Fruit fly (Drosophila melanogaster) whole organism, embryonic: ENCODE measurements around the gene Papss.

Experiments
- ATbp ChIP-seq: fragments of 200-800 bp; sonication (Bioruptor generic); optimal IDR thresholded peaks from 2 replicates; lab custom pipeline; 2017; ENCODE audit warnings: missing biosample characterization, mild to moderate bottlenecking, missing genetic modification characterization, missing genetic modification reagents
- Adf1 ChIP-seq: fragments of 200-800 bp; sonication (Bioruptor generic); IDR thresholded peaks from 2 replicates; pipeline ENCODE4 v1.3.6; 2022; ENCODE audit warnings: missing biosample characterization, missing genetic modification characterization
- B-H2 ChIP-seq: fragments of 200-800 bp; sonication (Bioruptor generic); optimal IDR thresholded peaks from 2 replicates; lab custom pipeline; 2018; ENCODE audit warnings: missing biosample characterization, mild to moderate bottlenecking, missing genetic modification characterization
- Bgb ChIP-seq: fragments of 200-800 bp; sonication (Bioruptor generic); IDR thresholded peaks from 2 replicates; pipeline ENCODE4 v1.3.6; 2022; ENCODE audit warnings: missing biosample characterization, missing genetic modification characterization; ENCODE audit not compliant: partially characterized antibody
- CG11456 ChIP-seq: fragments of 200-800 bp; sonication (Bioruptor generic); IDR thresholded peaks from 3 replicates; pipeline ENCODE4 v1.3.6; 2022; ENCODE audit warnings: missing biosample characterization, missing genetic modification characterization
- CG14014 ChIP-seq: fragments of 200-800 bp; sonication (Bioruptor generic); IDR thresholded peaks from 2 replicates; pipeline ENCODE4 v1.3.6; 2022; ENCODE audit warnings: missing biosample characterization, missing genetic modification characterization
- CG14860 ChIP-seq: fragments of 200-800 bp; sonication (Bioruptor generic); IDR thresholded peaks from 3 replicates; pipeline ENCODE4 v1.3.6; 2022; ENCODE audit warnings: missing biosample characterization, missing genetic modification characterization; ENCODE audit not compliant: partially characterized antibody
- CG15514 ChIP-seq: fragments of 200-800 bp; sonication (Bioruptor generic); optimal IDR thresholded peaks from 3 replicates; lab custom pipeline; 2017; ENCODE audit warnings: missing biosample characterization, missing genetic modification characterization, mild to moderate bottlenecking, moderate library complexity, missing genetic modification reagents
- CG1647 ChIP-seq: fragments of 200-800 bp; sonication (Bioruptor generic); optimal IDR thresholded peaks from 3 replicates; lab custom pipeline; 2016; ENCODE audit warnings: missing biosample characterization, missing genetic modification characterization
- CG18599 ChIP-seq: fragments of 200-800 bp; sonication (Bioruptor generic); optimal IDR thresholded peaks from 3 replicates; lab custom pipeline; 2017; ENCODE audit warnings: missing biosample characterization, missing genetic modification characterization, mild to moderate bottlenecking, moderate library complexity, missing genetic modification reagents
- CG32532 ChIP-seq: fragments of 200-800 bp; sonication (Bioruptor generic); IDR thresholded peaks from 2 replicates; pipeline ENCODE4 v1.3.6; 2022; ENCODE audit warnings: missing biosample characterization, missing genetic modification characterization
- CG34422 ChIP-seq: fragments of 200-800 bp; sonication (Bioruptor generic); IDR thresholded peaks from 3 replicates; pipeline ENCODE4 v1.3.6; 2022; ENCODE audit warnings: missing biosample characterization, missing genetic modification characterization
- CG4424 ChIP-seq: fragments of 200-800 bp; sonication (Bioruptor generic); optimal IDR thresholded peaks from 3 replicates; lab custom pipeline; 2016; ENCODE audit warnings: missing biosample characterization, missing genetic modification characterization
- CG6175 ChIP-seq: fragments of 200-800 bp; sonication (Bioruptor generic); IDR thresholded peaks from 3 replicates; pipeline ENCODE4 v1.3.6; 2022; ENCODE audit warnings: missing biosample characterization, missing genetic modification characterization
- CG7963 ChIP-seq: fragments of 200-800 bp; sonication (Bioruptor generic); IDR thresholded peaks from 3 replicates; pipeline ENCODE4 v1.3.6; 2022; ENCODE audit warnings: missing biosample characterization, missing genetic modification characterization; ENCODE audit not compliant: partially characterized antibody
- CG8290 ChIP-seq, 3 experiments: fragments of 200-800 bp; sonication (Bioruptor generic); optimal IDR thresholded peaks; 2 replicates each; lab custom pipeline; 2016 to 2019; ENCODE audit warnings: missing biosample characterization in 3 of 3, missing genetic modification characterization in 3 of 3, mild to moderate bottlenecking in 2 of 3, moderate library complexity in 1 of 3
- CG9437 ChIP-seq: fragments of 200-800 bp; sonication (Bioruptor generic); optimal IDR thresholded peaks from 2 replicates; lab custom pipeline; 2018; ENCODE audit warnings: missing biosample characterization, mild to moderate bottlenecking, missing genetic modification characterization
- CG9797 ChIP-seq: fragments of 200-800 bp; sonication (Bioruptor generic); optimal IDR thresholded peaks from 3 replicates; lab custom pipeline; 2018; ENCODE audit warnings: missing biosample characterization, mild to moderate bottlenecking, missing genetic modification characterization
- CHES-1-like ChIP-seq: fragments of 200-800 bp; sonication (Bioruptor generic); optimal IDR thresholded peaks from 2 replicates; lab custom pipeline; 2016; ENCODE audit warnings: missing biosample characterization, missing genetic modification characterization
- D ChIP-seq, 2 experiments: fragments of 200-800 bp in 1 of 2; fragments of >200 bp in 1 of 2; sonication (Bioruptor generic) in 1 of 2; optimal IDR thresholded peaks; 2 replicates in 1 of 2; 3 replicates in 1 of 2; lab custom pipeline; 2017; ENCODE audit warnings: mild to moderate bottlenecking in 1 of 2, missing biosample characterization in 1 of 2, missing genetic modification characterization in 1 of 2, missing genetic modification reagents in 1 of 2
- Deaf1 ChIP-seq: fragments of 200-800 bp; optimal IDR thresholded peaks from 3 replicates; lab custom pipeline; 2019; ENCODE audit warnings: missing biosample characterization, mild to moderate bottlenecking, missing genetic modification characterization, moderate library complexity
- Elba2 ChIP-seq: fragments of 200-800 bp; sonication (Bioruptor generic); optimal IDR thresholded peaks from 3 replicates; lab custom pipeline; 2016; ENCODE audit warnings: missing biosample characterization, missing genetic modification characterization
- Fer2 ChIP-seq: fragments of 200-800 bp; sonication (Bioruptor generic); optimal IDR thresholded peaks from 2 replicates; lab custom pipeline; 2018; ENCODE audit warnings: missing biosample characterization, mild to moderate bottlenecking, missing genetic modification characterization, moderate library complexity
- HmgZ ChIP-seq: fragments of 200-800 bp; sonication (Bioruptor generic); optimal IDR thresholded peaks from 2 replicates; lab custom pipeline; 2018; ENCODE audit warnings: missing biosample characterization, mild to moderate bottlenecking, missing genetic modification characterization
- Med ChIP-seq: fragments of 200-800 bp; sonication (Bioruptor generic); peaks from one replicate; lab custom pipeline; 2016; ENCODE audit warnings: missing biosample characterization, missing genetic modification characterization, mild to moderate bottlenecking, inconsistent platforms, moderate library complexity
- Nf-YC ChIP-seq: fragments of 200-800 bp; optimal IDR thresholded peaks from 3 replicates; lab custom pipeline; 2019; ENCODE audit warnings: missing biosample characterization, mild to moderate bottlenecking, missing genetic modification characterization, moderate library complexity
- Stat92E ChIP-seq, 3 experiments: fragments of >200 bp in 2 of 3; fragments of 200-800 bp in 1 of 3; sonication (Bioruptor generic) in 1 of 3; optimal IDR thresholded peaks; 2 replicates each; lab custom pipeline; 2017 to 2019; ENCODE audit warnings: missing biosample characterization in 3 of 3, missing genetic modification characterization in 3 of 3, mild to moderate bottlenecking in 1 of 3, moderate library complexity in 1 of 3
- Taf1 ChIP-seq: fragments of 200-800 bp; sonication (Bioruptor generic); IDR thresholded peaks from 2 replicates; pipeline ENCODE4 v1.3.6; 2022; ENCODE audit warnings: missing biosample characterization, missing genetic modification characterization
- aop ChIP-seq: fragments of 200-800 bp; sonication (Bioruptor generic); IDR thresholded peaks from 2 replicates; pipeline ENCODE4 v1.3.6; 2022; ENCODE audit warnings: missing biosample characterization, missing genetic modification characterization
- ash1 ChIP-seq: fragments of 200-800 bp; sonication (Bioruptor generic); optimal IDR thresholded peaks from 2 replicates; lab custom pipeline; 2018; ENCODE audit warnings: missing biosample characterization, mild to moderate bottlenecking, missing genetic modification characterization
- cas ChIP-seq: fragments of 200-800 bp; sonication (Bioruptor generic); IDR thresholded peaks from 2 replicates; pipeline ENCODE4 v1.3.6; 2022; ENCODE audit warnings: missing biosample characterization, missing genetic modification characterization
- chinmo ChIP-seq: fragments of 200-800 bp; sonication (Bioruptor generic); IDR thresholded peaks from 4 replicates; pipeline ENCODE4 v1.3.6; 2022; ENCODE audit warnings: missing biosample characterization, missing genetic modification characterization; ENCODE audit not compliant: partially characterized antibody
- gsb ChIP-seq: fragments of 200-800 bp; sonication (Bioruptor generic); IDR thresholded peaks from 2 replicates; pipeline ENCODE4 v1.3.6; 2022; ENCODE audit warnings: missing biosample characterization, missing genetic modification characterization
- lov ChIP-seq, 2 experiments: fragments of 200-800 bp in 1 of 2; fragments of >200 bp in 1 of 2; sonication (Bioruptor generic) in 1 of 2; IDR thresholded peaks in 1 of 2; optimal IDR thresholded peaks in 1 of 2; 2 replicates in 1 of 2; 3 replicates in 1 of 2; pipeline versions ENCODE4 v1.3.6 to Lab custom; 2017 to 2022; ENCODE audit warnings: missing biosample characterization in 1 of 2, missing genetic modification characterization in 1 of 2
- mirr ChIP-seq: fragments of 200-800 bp; sonication (Bioruptor generic); optimal IDR thresholded peaks from 3 replicates; lab custom pipeline; 2018; ENCODE audit warnings: missing biosample characterization, mild to moderate bottlenecking, missing genetic modification characterization
- pzg ChIP-seq: fragments of 200-800 bp; sonication (Bioruptor generic); optimal IDR thresholded peaks from 3 replicates; lab custom pipeline; 2018; ENCODE audit warnings: missing biosample characterization, mild to moderate bottlenecking, missing genetic modification characterization, moderate library complexity
- repo ChIP-seq: fragments of 200-800 bp; sonication (Bioruptor generic); optimal IDR thresholded peaks from 2 replicates; lab custom pipeline; 2016; ENCODE audit warnings: missing biosample characterization, missing genetic modification characterization
- sens ChIP-seq: fragments of 200-800 bp; sonication (Bioruptor generic); peaks from one replicate; lab custom pipeline; 2016; ENCODE audit warnings: missing biosample characterization, missing genetic modification characterization
- sob ChIP-seq: fragments of 200-800 bp; sonication (Bioruptor generic); IDR thresholded peaks from 2 replicates; pipeline ENCODE4 v1.3.6; 2022; ENCODE audit warnings: missing biosample characterization, missing genetic modification characterization
- sqz ChIP-seq: fragments of 200-800 bp; sonication (Bioruptor generic); optimal IDR thresholded peaks from 3 replicates; lab custom pipeline; 2018; ENCODE audit warnings: missing biosample characterization, mild to moderate bottlenecking, missing genetic modification characterization
- vvl ChIP-seq: fragments of 200-800 bp; sonication (Bioruptor generic); IDR thresholded peaks from 2 replicates; pipeline ENCODE4 v1.3.6; 2022; ENCODE audit warnings: missing biosample characterization, missing genetic modification characterization

Papss gene

dm6 chr3L:19807103-19807502 is 38.0 kb upstream of the Papss start, which contains the start of the genes CG14104 and Kap-alpha1 (continued):
- TF ChIP-seq CHES-1-like (GFP tag; lab: Kevin White, UChicago): peak; percentile 23
- TF ChIP-seq CG7963 (GFP tag; lab: Robert Waterston, UW): 0 out of 3 replicates have a peak, but pooled peaks have one; percentile 23
- TF ChIP-seq D (optimal IDR thresholded peaks at IDR 0.05; lab: Kevin White, UChicago): peak; percentile 43
- no peak for TF ChIP-seq D (GFP tag; optimal IDR thresholded peaks at IDR 0.05; lab: Kevin White, UChicago)
- no peak for TF ChIP-seq Adf1 (GFP tag; lab: Robert Waterston, UW)
- no peak for TF ChIP-seq ash1 (GFP tag; lab: Kevin White, UChicago)
- no peak for TF ChIP-seq sqz (GFP tag; lab: Kevin White, UChicago)
- TF ChIP-seq pzg (GFP tag; lab: Kevin White, UChicago): peak; percentile 55
- no peak for TF ChIP-seq CG11456 (GFP tag; lab: Robert Waterston, UW)
- TF ChIP-seq CG14860 (GFP tag; lab: Robert Waterston, UW): peak; percentile 57
- TF ChIP-seq Stat92E (GFP tag; optimal IDR thresholded peaks at IDR 0.05; lab: Kevin White, UChicago): peak in 1 of 3 experiments; percentile 8
- peak; percentile 15 for TF ChIP-seq HmgZ (tag; lab: Kevin White, UChicago)

- peak; percentile 24 for TF ChIP-seq sens (GFP tag; lab: Kevin White, UChicago)
- no peak for TF ChIP-seq B-H2 (GFP tag; lab: Kevin White, UChicago)
- no peak for TF ChIP-seq CG6175 (GFP tag; lab: Robert Waterston, UW)
- TF ChIP-seq CG15514 (GFP tag; lab: Kevin White, UChicago): peak; percentile 91
- 0 out of 3 replicates have a peak, but pooled peaks have one; percentile 2 for TF ChIP-seq CG34422 (GFP tag; lab: Robert Waterston, UW)
- TF ChIP-seq, all 482 proteins: peak for 3
Measured at dm6 chr3L:19807521-19807920, 37.6 kb upstream of the Papss start.

dm6 chr3L:19812491-19812890 is 32.6 kb upstream of the Papss start:
- 0 out of 4 replicates have a peak, but pooled peaks have one; percentile 58 for TF ChIP-seq chinmo (GFP tag; lab: Robert Waterston, UW)
- TF ChIP-seq CG8290 (GFP tag; optimal IDR thresholded peaks at IDR 0.05; lab: Kevin White, UChicago): no peak
- no peak for TF ChIP-seq CG8290 (tag; optimal IDR thresholded peaks at IDR 0.05; lab: Kevin White, UChicago)
- peak; percentile 58 for TF ChIP-seq vvl (GFP tag; lab: Robert Waterston, UW)
- peak; percentile 34 for TF ChIP-seq Elba2
- no peak for TF ChIP-seq Deaf1

dm6 chr3L:19813075-19813903 is 31.8 kb upstream of the Papss start, which contains the start of gene Cyp305a1:
Gene Cyp305a1 (minus strand): TSS chr3L:19813339.
- TF ChIP-seq CG32532 (GFP tag; lab: Robert Waterston, UW): peak; percentile 10; the same call in 1 of the 2 replicates
- peak; percentile 79 for TF ChIP-seq Med
- TF ChIP-seq CG1647: no peak
- peak; percentile 6 for TF ChIP-seq Fer2
- no peak for TF ChIP-seq CG9797 (GFP tag; lab: Kevin White, UChicago)
- no peak for TF ChIP-seq aop
- TF ChIP-seq CG18599 (GFP tag; lab: Kevin White, UChicago): peak; percentile 64
- TF ChIP-seq CG9437 (GFP tag; lab: Kevin White, UChicago): no peak
- TF ChIP-seq CG11456 (GFP tag; lab: Robert Waterston, UW): 0 out of 3 replicates have a peak, but pooled peaks have one; percentile 48
- peak; percentile 70 for TF ChIP-seq mirr
- 0 out of 2 replicates have a peak, but pooled peaks have one; percentile 13 for TF ChIP-seq Bgb (GFP tag; lab: Robert Waterston, UW)
- no peak for TF ChIP-seq Taf1
- TF ChIP-seq cas: no peak
- TF ChIP-seq sob: peak; percentile 54; the same call in 1 of the 2 replicates
- no peak for TF ChIP-seq gsb (GFP tag; lab: Robert Waterston, UW)
- TF ChIP-seq Nf-YC: no peak
- peak; percentile 51 for TF ChIP-seq B-H2 (GFP tag; lab: Kevin White, UChicago)
- TF ChIP-seq CG14014 (GFP tag; lab: Robert Waterston, UW): peak; percentile 18; the same call in 1 of the 2 replicates
- no peak for TF ChIP-seq repo (GFP tag; lab: Kevin White, UChicago)
- no peak for TF ChIP-seq CG4424 (GFP tag; lab: Kevin White, UChicago)
- TF ChIP-seq ATbp (GFP tag; lab: Kevin White, UChicago): no peak
- TF ChIP-seq lov (optimal IDR thresholded peaks at IDR 0.05; lab: Kevin White, UChicago): no peak
- 0 out of 3 replicates have a peak, but pooled peaks have one; percentile 44 for TF ChIP-seq lov (GFP tag; IDR thresholded peaks at IDR 0.05; lab: Robert Waterston, UW)
